Worm (Caenorhabditis elegans): ENCODE results near the gene ipla-7.

- TF ChIP-seq sdc-2 (tag; optimal IDR thresholded peaks at IDR 0.05) = no peak
- TF ChIP-seq ceh-14 (tag; optimal IDR thresholded peaks at IDR 0.05) = no peak
- no peak for TF ChIP-seq dmd-4 (tag; optimal IDR thresholded peaks at IDR 0.05; ENCODE audit: borderline replicate concordance)
- TF ChIP-seq K02D7.2 (tag; optimal IDR thresholded peaks at IDR 0.05) = no peak
- TF ChIP-seq lin-11 (tag; optimal IDR thresholded peaks at IDR 0.05) = no peak
- TF ChIP-seq rnt-1 (tag; optimal IDR thresholded peaks at IDR 0.05) = no peak
- TF ChIP-seq tbx-7 (tag; optimal IDR thresholded peaks at IDR 0.05) = no peak
- no peak for TF ChIP-seq C38D4.7 (GFP tag; optimal IDR thresholded peaks at IDR 0.05)
- TF ChIP-seq ceh-22 (tag; optimal IDR thresholded peaks at IDR 0.05) = no peak
- no peak for TF ChIP-seq elt-4 (tag; optimal IDR thresholded peaks at IDR 0.05)
- no peak for TF ChIP-seq K09A11.1 (tag; optimal IDR thresholded peaks at IDR 0.05; ENCODE audit: insufficient read depth)
- no peak for TF ChIP-seq npax-4 (tag; optimal IDR thresholded peaks at IDR 0.05)
- TF ChIP-seq unc-86 (tag; optimal IDR thresholded peaks at IDR 0.05) = no peak
These were observed 13.2 kb upstream of the ipla-7 start, which contains the start of gene W01B6.5 for ce11 chrIV:10075899-10076298.

Measured in whole organism, late embryonic.